Worm (Caenorhabditis elegans): Measurements from ENCODE around the gene F21D9.2.

DNA sequence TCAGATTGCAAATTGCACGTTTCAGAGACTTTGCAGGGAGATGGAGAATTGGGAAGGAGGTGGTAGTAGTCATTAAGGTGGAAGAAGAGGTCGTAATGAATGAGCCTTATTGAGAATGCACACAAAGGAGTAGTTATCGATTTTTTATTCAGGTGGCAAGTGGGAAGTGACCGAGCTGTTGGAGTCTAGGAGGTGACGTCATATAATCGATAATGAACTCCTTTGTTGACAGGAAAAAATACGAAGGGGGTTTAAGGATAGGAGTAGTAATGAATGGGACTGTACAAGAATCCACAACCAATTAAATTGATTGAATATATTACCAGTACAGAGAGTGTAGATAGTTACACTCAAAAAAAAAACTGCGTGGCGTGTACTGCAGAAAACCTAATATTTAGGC, 39.7 kb upstream of the F21D9.2 start, which contains the start of gene fbxb-62:
- no peak for TF ChIP-seq tra-4 (tag; optimal IDR thresholded peaks at IDR 0.05)
- TF ChIP-seq ama-1 (optimal IDR thresholded peaks at IDR 0.05), result no peak
- TF ChIP-seq hnd-1 (tag; optimal IDR thresholded peaks at IDR 0.05), result no peak
- no peak for TF ChIP-seq ceh-36 (tag; optimal IDR thresholded peaks at IDR 0.05)
- TF ChIP-seq aly-1 (tag; optimal IDR thresholded peaks at IDR 0.05), result no peak
- no peak for TF ChIP-seq sea-1 (GFP tag; conservative IDR thresholded peaks at IDR 0.05)
- TF ChIP-seq flt-1 (GFP tag; IDR thresholded peaks at IDR 0.05), result no peak
- TF ChIP-seq scrt-1 (GFP tag; IDR thresholded peaks at IDR 0.05), result no peak
- no peak for TF ChIP-seq F13C5.2 (tag; optimal IDR thresholded peaks at IDR 0.05)
- TF ChIP-seq tbx-11 (GFP tag; IDR thresholded peaks at IDR 0.05), result no peak
- TF ChIP-seq hmg-4 (GFP tag; optimal IDR thresholded peaks at IDR 0.05), result no peak

Data from whole organism, early embryonic.